Worm (Caenorhabditis elegans): Measurements from ENCODE around the gene szy-20.

- TF ChIP-seq sea-2 (GFP tag; optimal IDR thresholded peaks at IDR 0.05) (no peak), mml-1 (tag; optimal IDR thresholded peaks at IDR 0.05) (no peak), mdl-1 (tag; optimal IDR thresholded peaks at IDR 0.05) (no peak), nhr-12 (tag; optimal IDR thresholded peaks at IDR 0.05) (no peak), unc-39 (tag; optimal IDR thresholded peaks at IDR 0.05) (no peak), ama-1 (optimal IDR thresholded peaks at IDR 0.05) (no peak), pha-4 (tag; optimal IDR thresholded peaks at IDR 0.05) (no peak), nhr-76 (tag; optimal IDR thresholded peaks at IDR 0.05) (no peak), nhr-25 (tag; optimal IDR thresholded peaks at IDR 0.05) (no peak), pqm-1 (tag; optimal IDR thresholded peaks at IDR 0.05) (no peak), nhr-11 (tag; optimal IDR thresholded peaks at IDR 0.05) (no peak), nhr-77 (tag; optimal IDR thresholded peaks at IDR 0.05) (no peak)
These were observed 7.7 kb downstream of the szy-20 start for ce11 chrII:8961450-8961849.
